Fruit fly (Drosophila melanogaster): ENCODE data around the gene BicD.

The BicD gene

dm6 chr2L:17448435-17448834 lies 24.6 kb downstream of the BicD start (continued):
- TF ChIP-seq exex (tag; optimal IDR thresholded peaks at IDR 0.05) = peak; percentile 16
- TF ChIP-seq CG15073 (GFP tag; optimal IDR thresholded peaks at IDR 0.05) = no peak
- TF ChIP-seq CG6813 (GFP tag; optimal IDR thresholded peaks at IDR 0.05) = peak; percentile 42
- no peak for TF ChIP-seq Oli (tag; optimal IDR thresholded peaks at IDR 0.05)
- TF ChIP-seq CG7271 (tag; optimal IDR thresholded peaks at IDR 0.05) = no peak
- no peak for TF ChIP-seq CG8478 (optimal IDR thresholded peaks at IDR 0.05)
- TF ChIP-seq her (GFP tag; optimal IDR thresholded peaks at IDR 0.05) = no peak
- no peak for TF ChIP-seq psq (GFP tag; optimal IDR thresholded peaks at IDR 0.05)
- no peak for TF ChIP-seq CG12155 (GFP tag; optimal IDR thresholded peaks at IDR 0.05)
- no peak for TF ChIP-seq CG16813 (GFP tag; IDR thresholded peaks at IDR 0.05; ENCODE audit: partially characterized antibody)
- no peak for TF ChIP-seq Hand (GFP tag; optimal IDR thresholded peaks at IDR 0.05)
- no peak for TF ChIP-seq CG1832 (GFP tag; optimal IDR thresholded peaks at IDR 0.05)
- peak; percentile 38 for TF ChIP-seq Med (GFP tag)
- TF ChIP-seq grn (GFP tag; optimal IDR thresholded peaks at IDR 0.05) = no peak
- TF ChIP-seq CG2116 (GFP tag; optimal IDR thresholded peaks at IDR 0.05) = no peak
- no peak for TF ChIP-seq CG1529 (GFP tag; optimal IDR thresholded peaks at IDR 0.05)
- TF ChIP-seq CG10209 (GFP tag; optimal IDR thresholded peaks at IDR 0.05) = peak; percentile 1
- TF ChIP-seq gcm2 (GFP tag; optimal IDR thresholded peaks at IDR 0.05) = no peak
- no peak for TF ChIP-seq CG1603 (tag; optimal IDR thresholded peaks at IDR 0.05)
- peak; percentile 15 for TF ChIP-seq CG15514 (GFP tag; optimal IDR thresholded peaks at IDR 0.05)
- peak; percentile 49 for TF ChIP-seq lab (GFP tag; optimal IDR thresholded peaks at IDR 0.05)
- no peak for TF ChIP-seq wor (GFP tag; IDR thresholded peaks at IDR 0.05)
- TF ChIP-seq gfzf (GFP tag; optimal IDR thresholded peaks at IDR 0.05) = no peak
- TF ChIP-seq toy (GFP tag; IDR thresholded peaks at IDR 0.05) = no peak
- TF ChIP-seq CG17361 (GFP tag; IDR thresholded peaks at IDR 0.05) = no peak
- no peak for TF ChIP-seq h (optimal IDR thresholded peaks at IDR 0.05)
- 0 out of 3 replicates have a peak, but pooled peaks have one; percentile 32 for TF ChIP-seq otp (GFP tag; IDR thresholded peaks at IDR 0.05)
- TF ChIP-seq zfh1 (GFP tag; IDR thresholded peaks at IDR 0.05) = no peak
- TF ChIP-seq chm (GFP tag; IDR thresholded peaks at IDR 0.05) = no peak
- no peak for TF ChIP-seq CG11695 (GFP tag; IDR thresholded peaks at IDR 0.05)
- TF ChIP-seq Fer1 (GFP tag; optimal IDR thresholded peaks at IDR 0.05) = peak; percentile 26
- TF ChIP-seq CG12769 (tag; optimal IDR thresholded peaks at IDR 0.05) = peak; percentile 23
- no peak for TF ChIP-seq CG10366 (GFP tag; IDR thresholded peaks at IDR 0.05)
- TF ChIP-seq CG5245 (GFP tag; optimal IDR thresholded peaks at IDR 0.05) = no peak

- TF ChIP-seq sens (GFP tag) (peak; percentile 22), lola (GFP tag; optimal IDR thresholded peaks at IDR 0.05) (no peak), CG16779 (GFP tag; IDR thresholded peaks at IDR 0.05) (no peak), CG6765 (GFP tag; optimal IDR thresholded peaks at IDR 0.05) (no peak), CG10959 (GFP tag; IDR thresholded peaks at IDR 0.05) (no peak), cas (GFP tag; IDR thresholded peaks at IDR 0.05) (no peak), HmgZ (tag; optimal IDR thresholded peaks at IDR 0.05) (no peak), Poxn (GFP tag; IDR thresholded peaks at IDR 0.05) (no peak)
Observed at dm6 chr2L:17447071-17447470, 25.9 kb downstream of the BicD start.

Data from whole organism, embryonic.